Fruit fly (Drosophila melanogaster) whole organism, embryonic: ENCODE results near the gene Gclc.

ENCODE experiments used
- ATbp ChIP-seq: fragments of 200-800 bp; sonication (Bioruptor generic); optimal IDR thresholded peaks from 2 replicates; lab custom pipeline; 2017; ENCODE audit warnings: missing biosample characterization, mild to moderate bottlenecking, missing genetic modification characterization, missing genetic modification reagents
- BtbVII ChIP-seq: fragments of 200-800 bp; sonication (Bioruptor generic); optimal IDR thresholded peaks from 3 replicates; lab custom pipeline; 2017; ENCODE audit warnings: missing biosample characterization, mild to moderate bottlenecking, missing genetic modification characterization
- CG16815 ChIP-seq: fragments of 200-800 bp; sonication (Bioruptor generic); optimal IDR thresholded peaks from 3 replicates; lab custom pipeline; 2017; ENCODE audit warnings: missing biosample characterization, mild to moderate bottlenecking, missing genetic modification characterization
- CG16863 ChIP-seq: fragments of 200-800 bp; sonication (Bioruptor generic); optimal IDR thresholded peaks from 3 replicates; lab custom pipeline; 2016; ENCODE audit warnings: missing biosample characterization, missing genetic modification characterization
- CG17186 ChIP-seq: fragments of 200-800 bp; sonication (Bioruptor generic); optimal IDR thresholded peaks from 3 replicates; lab custom pipeline; 2017; ENCODE audit warnings: missing biosample characterization, missing genetic modification reagents, missing genetic modification characterization
- CG17829 ChIP-seq: fragments of 200-800 bp; optimal IDR thresholded peaks from 2 replicates; lab custom pipeline; 2019; ENCODE audit warnings: missing biosample characterization, mild to moderate bottlenecking, missing genetic modification characterization, moderate library complexity
- CG18011 ChIP-seq: fragments of 200-800 bp; sonication (Bioruptor generic); optimal IDR thresholded peaks from 2 replicates; lab custom pipeline; 2017; ENCODE audit warnings: missing biosample characterization, missing genetic modification characterization, mild to moderate bottlenecking, moderate library complexity, missing genotype
- CG18764 ChIP-seq: fragments of 200-800 bp; sonication (Bioruptor generic); optimal IDR thresholded peaks from 3 replicates; lab custom pipeline; 2016; ENCODE audit warnings: missing biosample characterization, missing genetic modification characterization
- CG2875 ChIP-seq: fragments of 200-800 bp; sonication (Bioruptor generic); optimal IDR thresholded peaks from 2 replicates; lab custom pipeline; 2017; ENCODE audit warnings: missing biosample characterization, mild to moderate bottlenecking, missing genetic modification characterization, missing genetic modification reagents
- CG32767 ChIP-seq: fragments of 200-800 bp; sonication (Bioruptor generic); IDR thresholded peaks from 2 replicates; pipeline ENCODE4 v1.3.6; 2022; ENCODE audit warnings: missing biosample characterization, missing genetic modification characterization
- CG4424 ChIP-seq: fragments of 200-800 bp; sonication (Bioruptor generic); optimal IDR thresholded peaks from 3 replicates; lab custom pipeline; 2016; ENCODE audit warnings: missing biosample characterization, missing genetic modification characterization
- CG5180 ChIP-seq: fragments of 200-800 bp; sonication (Bioruptor generic); optimal IDR thresholded peaks from 3 replicates; lab custom pipeline; 2017; ENCODE audit warnings: missing biosample characterization, missing genetic modification characterization, mild to moderate bottlenecking, moderate library complexity, missing genetic modification reagents
- CG7839 ChIP-seq: fragments of 200-800 bp; sonication (Bioruptor generic); optimal IDR thresholded peaks from 3 replicates; lab custom pipeline; 2018; ENCODE audit warnings: missing biosample characterization, mild to moderate bottlenecking, missing genetic modification characterization, moderate library complexity
- CG9727 ChIP-seq: fragments of 200-800 bp; sonication (Bioruptor generic); optimal IDR thresholded peaks from 3 replicates; lab custom pipeline; 2017; ENCODE audit warnings: missing biosample characterization, mild to moderate bottlenecking, missing genetic modification characterization
- CG9876 ChIP-seq: fragments of 200-800 bp; sonication (Bioruptor generic); optimal IDR thresholded peaks from 2 replicates; lab custom pipeline; 2016; ENCODE audit warnings: missing biosample characterization, missing genetic modification characterization
- Deaf1 ChIP-seq: fragments of 200-800 bp; optimal IDR thresholded peaks from 3 replicates; lab custom pipeline; 2019; ENCODE audit warnings: missing biosample characterization, mild to moderate bottlenecking, missing genetic modification characterization, moderate library complexity
- Ets97D ChIP-seq: fragments of 200-800 bp; sonication (Bioruptor generic); optimal IDR thresholded peaks from 3 replicates; lab custom pipeline; 2016; ENCODE audit warnings: missing biosample characterization, missing genetic modification characterization
- Gsc ChIP-seq: fragments of 200-800 bp; sonication (Bioruptor generic); IDR thresholded peaks from 2 replicates; pipeline ENCODE4 v1.3.6; 2022; ENCODE audit warnings: missing biosample characterization, missing genetic modification characterization
- H15 ChIP-seq: fragments of 200-800 bp; sonication (Bioruptor generic); IDR thresholded peaks from 3 replicates; pipeline ENCODE4 v1.3.6; 2022; ENCODE audit warnings: missing biosample characterization, missing genetic modification characterization
- HLH54F ChIP-seq: fragments of 200-800 bp; sonication (Bioruptor generic); optimal IDR thresholded peaks from 3 replicates; lab custom pipeline; 2016; ENCODE audit warnings: missing biosample characterization, missing genetic modification characterization
- HLHmδ ChIP-seq: fragments of 200-800 bp; sonication (Bioruptor generic); optimal IDR thresholded peaks from 2 replicates; lab custom pipeline; 2018; ENCODE audit warnings: missing biosample characterization, mild to moderate bottlenecking, missing genetic modification characterization, moderate library complexity
- HmgZ ChIP-seq: fragments of 200-800 bp; sonication (Bioruptor generic); optimal IDR thresholded peaks from 2 replicates; lab custom pipeline; 2018; ENCODE audit warnings: missing biosample characterization, mild to moderate bottlenecking, missing genetic modification characterization
- Kr ChIP-seq: fragments of 200-800 bp; sonication (Bioruptor generic); optimal IDR thresholded peaks from 2 replicates; lab custom pipeline; 2017; ENCODE audit warnings: missing biosample characterization, mild to moderate bottlenecking, missing genetic modification characterization
- Nf-YA ChIP-seq: fragments of 200-800 bp; sonication (Bioruptor generic); IDR thresholded peaks from 2 replicates; pipeline ENCODE4 v1.3.6; 2022; ENCODE audit warnings: missing biosample characterization, missing genetic modification characterization
- Usf ChIP-seq: fragments of 200-800 bp; sonication (Bioruptor generic); optimal IDR thresholded peaks from 2 replicates; lab custom pipeline; 2017; ENCODE audit warnings: missing genotype, missing biosample characterization, missing genetic modification characterization
- YL-1 ChIP-seq: fragments of 200-800 bp; sonication (Bioruptor generic); optimal IDR thresholded peaks from 3 replicates; lab custom pipeline; 2017; ENCODE audit warnings: missing biosample characterization, mild to moderate bottlenecking, missing genetic modification characterization
- aop ChIP-seq: fragments of 200-800 bp; sonication (Bioruptor generic); IDR thresholded peaks from 2 replicates; pipeline ENCODE4 v1.3.6; 2022; ENCODE audit warnings: missing biosample characterization, missing genetic modification characterization
- bowl ChIP-seq: fragments of 200-800 bp; sonication (Bioruptor generic); IDR thresholded peaks from 2 replicates; pipeline ENCODE4 v1.3.6; 2022; ENCODE audit warnings: missing biosample characterization, missing genetic modification characterization
- btn ChIP-seq: fragments of 200-800 bp; sonication (Bioruptor generic); optimal IDR thresholded peaks from 2 replicates; lab custom pipeline; 2016; ENCODE audit warnings: missing biosample characterization, missing genetic modification characterization
- cg ChIP-seq: fragments of 200-800 bp; sonication (Bioruptor generic); optimal IDR thresholded peaks from 3 replicates; lab custom pipeline; 2019; ENCODE audit warnings: missing biosample characterization, mild to moderate bottlenecking, missing genetic modification characterization, moderate library complexity
- dysf ChIP-seq: fragments of 200-800 bp; sonication (Bioruptor generic); IDR thresholded peaks from 3 replicates; pipeline ENCODE4 v1.3.6; 2022; ENCODE audit warnings: missing biosample characterization, missing genetic modification characterization
- exex ChIP-seq: fragments of 200-800 bp; sonication (Bioruptor generic); optimal IDR thresholded peaks from 4 replicates; lab custom pipeline; 2018; ENCODE audit warnings: missing biosample characterization, mild to moderate bottlenecking, missing genetic modification characterization, moderate library complexity
- jigr1 ChIP-seq: fragments of 200-800 bp; sonication (Bioruptor generic); IDR thresholded peaks from 3 replicates; pipeline ENCODE4 v1.3.6; 2022; ENCODE audit warnings: missing biosample characterization, missing genetic modification characterization
- jumu ChIP-seq: fragments of 200-800 bp; sonication (Bioruptor generic); optimal IDR thresholded peaks from 3 replicates; lab custom pipeline; 2016; ENCODE audit warnings: missing biosample characterization, missing genetic modification characterization
- kah ChIP-seq: fragments of 200-800 bp; sonication (Bioruptor generic); optimal IDR thresholded peaks from 2 replicates; lab custom pipeline; 2018; ENCODE audit warnings: missing biosample characterization, mild to moderate bottlenecking, missing genetic modification characterization
- ken ChIP-seq: fragments of 200-800 bp; sonication (Bioruptor generic); IDR thresholded peaks from 3 replicates; pipeline ENCODE4 v1.3.6; 2022; ENCODE audit warnings: missing biosample characterization, missing genetic modification characterization
- lab ChIP-seq: fragments of 200-800 bp; sonication (Bioruptor generic); optimal IDR thresholded peaks from 3 replicates; lab custom pipeline; 2017; ENCODE audit warnings: missing biosample characterization, missing genetic modification characterization, mild to moderate bottlenecking, moderate library complexity, missing genetic modification reagents
- luna ChIP-seq: fragments of 200-800 bp; sonication (Bioruptor generic); optimal IDR thresholded peaks from 2 replicates; lab custom pipeline; 2016; ENCODE audit warnings: missing biosample characterization, missing genetic modification characterization
- mirr ChIP-seq: fragments of 200-800 bp; sonication (Bioruptor generic); optimal IDR thresholded peaks from 3 replicates; lab custom pipeline; 2018; ENCODE audit warnings: missing biosample characterization, mild to moderate bottlenecking, missing genetic modification characterization
- p53 ChIP-seq: fragments of 200-800 bp; sonication (Bioruptor generic); optimal IDR thresholded peaks from 2 replicates; lab custom pipeline; 2016; ENCODE audit warnings: missing biosample characterization, missing genetic modification characterization
- pfk ChIP-seq: fragments of 200-800 bp; sonication (Bioruptor generic); optimal IDR thresholded peaks from 2 replicates; lab custom pipeline; 2018; ENCODE audit warnings: missing biosample characterization, mild to moderate bottlenecking, missing genetic modification characterization, moderate library complexity
- salm ChIP-seq: fragments of 200-800 bp; sonication (Bioruptor generic); optimal IDR thresholded peaks from 2 replicates; lab custom pipeline; 2018; ENCODE audit warnings: missing biosample characterization, mild to moderate bottlenecking, missing genetic modification characterization
- sc ChIP-seq, 3 experiments: fragments of >200 bp in 2 of 3; fragments of 200-800 bp in 1 of 3; sonication (Bioruptor generic) in 1 of 3; optimal IDR thresholded peaks; 2 replicates in 2 of 3; 3 replicates in 1 of 3; lab custom pipeline; 2017; ENCODE audit warnings: mild to moderate bottlenecking in 1 of 3, missing biosample characterization in 1 of 3, missing genetic modification characterization in 1 of 3, missing genetic modification reagents in 1 of 3
- sens ChIP-seq: fragments of 200-800 bp; sonication (Bioruptor generic); peaks from one replicate; lab custom pipeline; 2016; ENCODE audit warnings: missing biosample characterization, missing genetic modification characterization
- shn ChIP-seq: fragments of 200-800 bp; sonication (Bioruptor generic); optimal IDR thresholded peaks from 3 replicates; lab custom pipeline; 2016; ENCODE audit warnings: missing biosample characterization, missing genetic modification characterization
- sr ChIP-seq: fragments of 200-800 bp; sonication (Bioruptor generic); IDR thresholded peaks from 3 replicates; pipeline ENCODE4 v1.3.6; 2022; ENCODE audit warnings: missing biosample characterization, missing genetic modification characterization
- stc ChIP-seq: fragments of 200-800 bp; sonication (Bioruptor generic); IDR thresholded peaks from 2 replicates; pipeline ENCODE4 v1.3.6; 2022; ENCODE audit warnings: missing biosample characterization, missing genetic modification characterization
- sug ChIP-seq: fragments of 200-800 bp; optimal IDR thresholded peaks from 2 replicates; lab custom pipeline; 2019; ENCODE audit warnings: missing biosample characterization, mild to moderate bottlenecking, missing genetic modification characterization, moderate library complexity
- vvl ChIP-seq: fragments of 200-800 bp; sonication (Bioruptor generic); IDR thresholded peaks from 2 replicates; pipeline ENCODE4 v1.3.6; 2022; ENCODE audit warnings: missing biosample characterization, missing genetic modification characterization

The Gclc gene

dm6 chrX:8107936-8108335 lies 8.0 kb downstream of the Gclc start:
- TF ChIP-seq exex, result peak; percentile 72
- peak; percentile 87 for TF ChIP-seq pfk
- TF ChIP-seq ATbp (GFP tag; lab: Kevin White, UChicago), result no peak
- TF ChIP-seq sr (GFP tag; lab: Robert Waterston, UW), result no peak
- TF ChIP-seq Deaf1, result peak; percentile 8

dm6 chrX:8106281-8107050 lies 9.5 kb downstream of the Gclc start:
- TF ChIP-seq CG9727 (GFP tag; lab: Kevin White, UChicago), result no peak
- TF ChIP-seq HLH54F (GFP tag; lab: Kevin White, UChicago), result no peak
- TF ChIP-seq mirr (GFP tag; lab: Kevin White, UChicago), result peak; percentile 73
- no peak for TF ChIP-seq CG9876 (GFP tag; lab: Kevin White, UChicago)
- TF ChIP-seq Kr (GFP tag; lab: Kevin White, UChicago), result no peak
- peak; percentile 67 for TF ChIP-seq CG5180 (GFP tag; lab: Kevin White, UChicago)
- TF ChIP-seq Gsc (GFP tag; lab: Robert Waterston, UW), result no peak
- no peak for TF ChIP-seq Ets97D
- no peak for TF ChIP-seq CG18764
- TF ChIP-seq CG4424 (GFP tag; lab: Kevin White, UChicago), result no peak
- no peak for TF ChIP-seq H15
- TF ChIP-seq luna, result no peak
- TF ChIP-seq vvl (GFP tag; lab: Robert Waterston, UW), result no peak
- no peak for TF ChIP-seq YL-1
- no peak for TF ChIP-seq stc (GFP tag; lab: Robert Waterston, UW)
- TF ChIP-seq ken (GFP tag; lab: Robert Waterston, UW), result no peak
- no peak for TF ChIP-seq Nf-YA
- TF ChIP-seq kah (GFP tag; lab: Kevin White, UChicago), result peak; percentile 31
- TF ChIP-seq shn (GFP tag; lab: Kevin White, UChicago), result no peak
- peak; percentile 54 for TF ChIP-seq salm (tag; lab: Kevin White, UChicago)
- TF ChIP-seq CG2875, result no peak
- no peak for TF ChIP-seq CG17829 (tag; lab: Kevin White, UChicago)
- TF ChIP-seq CG7839, result no peak
- TF ChIP-seq jumu (GFP tag; lab: Kevin White, UChicago), result no peak
- no peak for TF ChIP-seq dysf (GFP tag; lab: Robert Waterston, UW)
- TF ChIP-seq p53 (GFP tag; lab: Kevin White, UChicago), result no peak
- peak; percentile 34 for TF ChIP-seq lab (GFP tag; lab: Kevin White, UChicago)
- no peak for TF ChIP-seq CG18011
- no peak for TF ChIP-seq Usf
- TF ChIP-seq bowl (GFP tag; lab: Robert Waterston, UW), result no peak
- TF ChIP-seq cg (GFP tag; lab: Kevin White, UChicago), result peak; percentile 35
- TF ChIP-seq HLHmδ (GFP tag; lab: Kevin White, UChicago), result no peak
- no peak for TF ChIP-seq CG32767
- no peak for TF ChIP-seq HmgZ
- TF ChIP-seq CG16863, result no peak
- peak; percentile 79 for TF ChIP-seq sug (tag; lab: Kevin White, UChicago)
- no peak for TF ChIP-seq CG16815
- TF ChIP-seq CG17186 (GFP tag; lab: Kevin White, UChicago), result no peak
- no peak for TF ChIP-seq btn (GFP tag; lab: Kevin White, UChicago)
- TF ChIP-seq sens (GFP tag; lab: Kevin White, UChicago), result peak; percentile 67
- no peak for TF ChIP-seq sc (optimal IDR thresholded peaks at IDR 0.05; lab: Kevin White, UChicago)
- TF ChIP-seq sc (GFP tag; optimal IDR thresholded peaks at IDR 0.05; lab: Kevin White, UChicago), result no peak
- no peak for TF ChIP-seq jigr1
- no peak for TF ChIP-seq aop
- no peak for TF ChIP-seq BtbVII
